Worm (Caenorhabditis elegans): ENCODE data around the gene gba-3.

ce11 chrIV:17435228-17435627 is 37.9 kb upstream of the gba-3 start:
- TF ChIP-seq W03F9.2 (tag; optimal IDR thresholded peaks at IDR 0.05) = no peak
- TF ChIP-seq him-1 (tag; optimal IDR thresholded peaks at IDR 0.05) = no peak
